Worm (Caenorhabditis elegans) whole organism, young adult: ENCODE data around the gene cyn-4.

ENCODE experiments used
- B0019.2 ChIP-seq: fragments of 200-800 bp; sonication (Bioruptor generic); conservative IDR thresholded peaks from 2 replicates; pipeline ENCODE4 v1.3.6; 2022; ENCODE audit warnings: missing genetic modification reagents, missing genetic modification characterization, missing compliant biosample characterization
- B0035.1 ChIP-seq: sonication (generic microtip); optimal IDR thresholded peaks from 2 replicates; lab custom pipeline; 2016; ENCODE audit warnings: missing genetic modification characterization, mild to moderate bottlenecking, missing compliant biosample characterization, missing genotype, missing genetic modification reagents
- B0261.1 ChIP-seq: sonication (generic microtip); optimal IDR thresholded peaks from 2 replicates; lab custom pipeline; 2016; ENCODE audit warnings: mild to moderate bottlenecking, missing genetic modification characterization, moderate library complexity, missing compliant biosample characterization
- D2030.7 ChIP-seq: fragments of 200-800 bp; sonication (Bioruptor generic); IDR thresholded peaks from 2 replicates; pipeline ENCODE4 v1.3.6; 2022; ENCODE audit warnings: missing genetic modification reagents, missing genetic modification characterization, missing compliant biosample characterization
- F23B12.7 ChIP-seq: sonication (generic microtip); optimal IDR thresholded peaks from 2 replicates; lab custom pipeline; 2017; ENCODE audit warnings: missing genetic modification characterization, mild to moderate bottlenecking, missing compliant biosample characterization, antibody characterized with exemption, moderate library complexity; ENCODE audit not compliant: insufficient read depth
- F37B4.10 ChIP-seq: fragments of 200-800 bp; sonication (Bioruptor generic); IDR thresholded peaks from 2 replicates; pipeline ENCODE4 v1.3.6; 2022; ENCODE audit warnings: missing genetic modification characterization, missing compliant biosample characterization
- F49E8.2 ChIP-seq: sonication (generic microtip); optimal IDR thresholded peaks from 3 replicates; lab custom pipeline; 2017; ENCODE audit warnings: missing genetic modification characterization, mild to moderate bottlenecking, missing compliant biosample characterization, antibody characterized with exemption, moderate library complexity; ENCODE audit not compliant: insufficient read depth
- F52B5.7 ChIP-seq: sonication (generic microtip); optimal IDR thresholded peaks from 2 replicates; lab custom pipeline; 2016; ENCODE audit warnings: mild to moderate bottlenecking, missing genetic modification characterization, missing compliant biosample characterization
- K12H6.12 ChIP-seq: fragments of 200-800 bp; sonication (Bioruptor generic); optimal IDR thresholded peaks from 2 replicates; lab custom pipeline; 2018; ENCODE audit warnings: mild to moderate bottlenecking, missing genetic modification characterization, missing compliant biosample characterization
- T26A5.8 ChIP-seq: sonication (generic microtip); optimal IDR thresholded peaks from 2 replicates; lab custom pipeline; 2016; ENCODE audit warnings: missing genetic modification characterization, missing compliant biosample characterization
- Y53F4B.3 ChIP-seq: fragments of 200-800 bp; sonication (Bioruptor generic); IDR thresholded peaks from 2 replicates; pipeline ENCODE4 v1.3.6; 2022; ENCODE audit warnings: missing genetic modification reagents, missing genetic modification characterization, missing compliant biosample characterization
- Y53G8AR.9 ChIP-seq: fragments of 200-800 bp; sonication (Bioruptor generic); conservative IDR thresholded peaks from 2 replicates; pipeline ENCODE4 v1.3.6; 2022; ENCODE audit warnings: missing genetic modification reagents, missing genetic modification characterization, missing compliant biosample characterization
- Y67H2A.10 ChIP-seq: fragments of 200-800 bp; sonication (Bioruptor generic); conservative IDR thresholded peaks from 2 replicates; pipeline ENCODE4 v1.3.6; 2022; ENCODE audit warnings: missing genetic modification reagents, missing genetic modification characterization, missing compliant biosample characterization
- aptf-2 ChIP-seq: fragments of 200-800 bp; sonication (Bioruptor generic); conservative IDR thresholded peaks from 2 replicates; pipeline ENCODE4 v1.3.6; 2022; ENCODE audit warnings: missing genetic modification reagents, missing genetic modification characterization, missing compliant biosample characterization
- attf-3 ChIP-seq: fragments of 200-800 bp; sonication (Bioruptor generic); conservative IDR thresholded peaks from 2 replicates; pipeline ENCODE4 v1.3.6; 2022; ENCODE audit warnings: missing genetic modification reagents, missing genetic modification characterization, missing compliant biosample characterization
- attf-6 ChIP-seq: fragments of 200-800 bp; sonication (Bioruptor generic); IDR thresholded peaks from 2 replicates; pipeline ENCODE4 v1.3.6; 2022; ENCODE audit warnings: missing genetic modification reagents, missing genetic modification characterization, missing compliant biosample characterization
- bed-2 ChIP-seq: fragments of 200-800 bp; sonication (Bioruptor generic); IDR thresholded peaks from 2 replicates; pipeline ENCODE4 v1.3.6; 2022; ENCODE audit warnings: missing genetic modification reagents, missing genetic modification characterization, missing compliant biosample characterization
- cebp-1 ChIP-seq, 2 experiments: fragments of 200-800 bp in 1 of 2; sonication (Bioruptor generic) in 1 of 2; sonication (generic microtip) in 1 of 2; IDR thresholded peaks in 1 of 2; optimal IDR thresholded peaks in 1 of 2; 2 replicates each; pipeline versions ENCODE4 v1.3.6 to Lab custom; 2017 to 2022; ENCODE audit warnings: missing compliant biosample characterization in 2 of 2, missing genetic modification characterization in 2 of 2, mild to moderate bottlenecking in 1 of 2, missing genetic modification reagents in 1 of 2, moderate library complexity in 1 of 2
- cebp-2 ChIP-seq: fragments of 200-800 bp; sonication (Bioruptor generic); IDR thresholded peaks from 2 replicates; pipeline ENCODE4 v1.3.6; 2022; ENCODE audit warnings: missing genetic modification characterization, missing compliant biosample characterization
- ceh-27 ChIP-seq: fragments of 200-800 bp; sonication (Bioruptor generic); optimal IDR thresholded peaks from 2 replicates; lab custom pipeline; 2018; ENCODE audit warnings: mild to moderate bottlenecking, missing genetic modification characterization, moderate library complexity, missing compliant biosample characterization
- ceh-40 ChIP-seq: fragments of 200-800 bp; sonication (Bioruptor generic); IDR thresholded peaks from 2 replicates; pipeline ENCODE4 v1.3.6; 2022; ENCODE audit warnings: missing genetic modification characterization, missing compliant biosample characterization
- ceh-79 ChIP-seq: sonication (generic microtip); optimal IDR thresholded peaks from 2 replicates; lab custom pipeline; 2017; ENCODE audit warnings: mild to moderate bottlenecking, missing genetic modification characterization, missing compliant biosample characterization
- die-1 ChIP-seq: sonication (generic microtip); optimal IDR thresholded peaks from 2 replicates; lab custom pipeline; 2016; ENCODE audit warnings: missing genotype, mild to moderate bottlenecking, missing genetic modification characterization, missing compliant biosample characterization
- dpff-1 ChIP-seq: sonication (generic microtip); optimal IDR thresholded peaks from 2 replicates; lab custom pipeline; 2017; ENCODE audit warnings: mild to moderate bottlenecking, missing genetic modification characterization, missing compliant biosample characterization
- dpl-1 ChIP-seq: fragments of 150-350 bp; optimal IDR thresholded peaks from 2 replicates; lab custom pipeline; 2014; ENCODE audit warnings: missing biosample characterization, missing genetic modification reagents, missing genetic modification characterization
- gei-17 ChIP-seq: fragments of 200-800 bp; sonication (Bioruptor generic); optimal IDR thresholded peaks from 2 replicates; lab custom pipeline; 2018; ENCODE audit warnings: mild to moderate bottlenecking, missing genetic modification characterization, missing compliant biosample characterization
- hmg-1.2 ChIP-seq: fragments of 200-800 bp; sonication (Bioruptor generic); IDR thresholded peaks from 2 replicates; pipeline ENCODE4 v1.3.6; 2022; ENCODE audit warnings: missing genetic modification reagents, missing genetic modification characterization, missing compliant biosample characterization
- hrde-1 ChIP-seq: sonication (generic microtip); optimal IDR thresholded peaks from 2 replicates; lab custom pipeline; 2016; ENCODE audit warnings: missing genetic modification characterization, mild to moderate bottlenecking, missing compliant biosample characterization, moderate library complexity, missing genotype, missing genetic modification reagents, borderline replicate concordance
- lag-1 ChIP-seq: fragments of 200-800 bp; sonication (Bioruptor generic); IDR thresholded peaks from 2 replicates; pipeline ENCODE4 v1.3.6; 2022; ENCODE audit warnings: missing genetic modification reagents, missing genetic modification characterization, missing compliant biosample characterization
- let-526 ChIP-seq: fragments of 200-800 bp; sonication (Bioruptor generic); IDR thresholded peaks from 2 replicates; pipeline ENCODE4 v1.3.6; 2022; ENCODE audit warnings: missing genetic modification reagents, missing genetic modification characterization, missing compliant biosample characterization
- lin-35 ChIP-seq, 3 experiments: fragments of 150-350 bp in 2 of 3; sonication (generic microtip) in 1 of 3; optimal IDR thresholded peaks; 2 replicates each; lab custom pipeline; 2014 to 2018; ENCODE audit warnings: missing biosample characterization in 3 of 3, missing genetic modification characterization in 3 of 3, missing genetic modification reagents in 3 of 3
- lin-54 ChIP-seq: fragments of 200-800 bp; sonication (Bioruptor generic); optimal IDR thresholded peaks from 2 replicates; lab custom pipeline; 2018; ENCODE audit warnings: mild to moderate bottlenecking, missing genetic modification characterization, missing compliant biosample characterization
- nfyb-1 ChIP-seq: fragments of 200-800 bp; sonication (Bioruptor generic); IDR thresholded peaks from 2 replicates; pipeline ENCODE4 v1.3.6; 2022; ENCODE audit warnings: missing genetic modification reagents, missing genetic modification characterization, missing compliant biosample characterization
- nhr-27 ChIP-seq: fragments of 200-800 bp; sonication (Bioruptor generic); optimal IDR thresholded peaks from 2 replicates; lab custom pipeline; 2018; ENCODE audit warnings: mild to moderate bottlenecking, missing genetic modification characterization, moderate library complexity, missing compliant biosample characterization
- pbrm-1 ChIP-seq: fragments of 200-800 bp; sonication (Bioruptor generic); IDR thresholded peaks from 2 replicates; pipeline ENCODE4 v1.3.6; 2022; ENCODE audit warnings: missing genetic modification reagents, missing genetic modification characterization, missing compliant biosample characterization
- pha-4 ChIP-seq: fragments of 150-350 bp; sonication (generic microtip); optimal IDR thresholded peaks from 2 replicates; lab custom pipeline; 2014; ENCODE audit warnings: missing biosample characterization, missing genetic modification reagents, missing genetic modification characterization
- repo-1 ChIP-seq: sonication (generic microtip); optimal IDR thresholded peaks from 2 replicates; lab custom pipeline; 2017; ENCODE audit warnings: mild to moderate bottlenecking, missing genetic modification characterization, missing compliant biosample characterization
- snpc-3.4 ChIP-seq: sonication (generic microtip); optimal IDR thresholded peaks from 2 replicates; lab custom pipeline; 2017; ENCODE audit warnings: missing genetic modification characterization, mild to moderate bottlenecking, missing compliant biosample characterization, antibody characterized with exemption, moderate library complexity, missing genotype, missing genetic modification reagents
- somi-1 ChIP-seq: fragments of 200-800 bp; sonication (Bioruptor generic); optimal IDR thresholded peaks from 2 replicates; lab custom pipeline; 2018; ENCODE audit warnings: mild to moderate bottlenecking, missing genetic modification characterization, missing compliant biosample characterization
- sptf-2 ChIP-seq: fragments of 200-800 bp; sonication (Bioruptor generic); optimal IDR thresholded peaks from 2 replicates; lab custom pipeline; 2018; ENCODE audit warnings: mild to moderate bottlenecking, missing genetic modification characterization, missing compliant biosample characterization
- tbx-9 ChIP-seq: sonication (generic microtip); optimal IDR thresholded peaks from 2 replicates; lab custom pipeline; 2016; ENCODE audit warnings: borderline replicate concordance, missing genetic modification characterization, inconsistent platforms, missing compliant biosample characterization
- unc-130 ChIP-seq: sonication (generic microtip); optimal IDR thresholded peaks from 2 replicates; lab custom pipeline; 2016; ENCODE audit warnings: missing genetic modification reagents, missing genetic modification characterization, missing compliant biosample characterization
- zim-3 ChIP-seq: sonication (generic microtip); optimal IDR thresholded peaks from 2 replicates; lab custom pipeline; 2017; ENCODE audit warnings: mild to moderate bottlenecking, missing genetic modification characterization, moderate library complexity, missing compliant biosample characterization
- ztf-22 ChIP-seq: fragments of 200-800 bp; sonication (Bioruptor generic); optimal IDR thresholded peaks from 2 replicates; lab custom pipeline; 2018; ENCODE audit warnings: mild to moderate bottlenecking, missing genetic modification characterization, moderate library complexity, missing compliant biosample characterization
- ztf-28 ChIP-seq: fragments of 200-800 bp; sonication (Bioruptor generic); IDR thresholded peaks from 2 replicates; pipeline ENCODE4 v1.3.6; 2022; ENCODE audit warnings: missing genetic modification reagents, missing genetic modification characterization, missing compliant biosample characterization
- ztf-6 ChIP-seq: fragments of 200-800 bp; sonication (Bioruptor generic); IDR thresholded peaks from 2 replicates; pipeline ENCODE4 v1.3.6; 2022; ENCODE audit warnings: missing genetic modification reagents, missing genetic modification characterization, missing compliant biosample characterization

Gene cyn-4

ce11 chrII:10868670-10869246, 3.7 kb downstream of the cyn-4 start, which contains the start of the genes gmps-1 and cap-2:
Gene gmps-1 (minus strand): TSS chrII:10868720.
Gene cap-2 (plus strand): TSS chrII:10869196.
- TF ChIP-seq T26A5.8 (tag; lab: Kevin White, UChicago), result no peak
- peak; percentile 98 for TF ChIP-seq nfyb-1 (GFP tag; lab: Robert Waterston, UW)
- TF ChIP-seq somi-1 (GFP tag; lab: Kevin White, UChicago), result peak; percentile 42
- no peak for TF ChIP-seq F37B4.10
- peak; percentile 88 for TF ChIP-seq hmg-1.2 (GFP tag; lab: Robert Waterston, UW)
- peak; percentile 98 for TF ChIP-seq Y53G8AR.9 (GFP tag; lab: Robert Waterston, UW)
- peak; percentile 91 for TF ChIP-seq ceh-27 (GFP tag; lab: Kevin White, UChicago)
- no peak for TF ChIP-seq bed-2 (GFP tag; lab: Robert Waterston, UW)
- TF ChIP-seq Y67H2A.10 (GFP tag; lab: Robert Waterston, UW), result peak; percentile 64; the same call in 1 of the 2 replicates
- TF ChIP-seq lag-1 (GFP tag; lab: Robert Waterston, UW), result peak; percentile 88; the same call in 1 of the 2 replicates
- peak; percentile 54 for TF ChIP-seq B0035.1 (tag; lab: Kevin White, UChicago)
- peak; percentile 26 for TF ChIP-seq B0261.1 (tag; lab: Kevin White, UChicago)
- peak; percentile 15 to 96 (median 75) for TF ChIP-seq lin-35 (GFP tag; optimal IDR thresholded peaks at IDR 0.05; lab: Kevin White, UChicago)
- TF ChIP-seq aptf-2 (GFP tag; lab: Robert Waterston, UW), result no peak; the same call in 1 of the 2 replicates
- peak; percentile 78 for TF ChIP-seq attf-3 (GFP tag; lab: Robert Waterston, UW)
- TF ChIP-seq F23B12.7 (tag; lab: Kevin White, UChicago), result peak; percentile 67
- TF ChIP-seq cebp-2 (GFP tag; lab: Robert Waterston, UW), result peak; percentile 81; the same call in 1 of the 2 replicates
- peak; percentile 58 for TF ChIP-seq hrde-1 (tag; lab: Kevin White, UChicago)
- TF ChIP-seq F52B5.7 (tag; lab: Kevin White, UChicago), result peak; percentile 43
- no peak for TF ChIP-seq ceh-79 (tag; lab: Kevin White, UChicago)
- TF ChIP-seq K12H6.12, result peak; percentile 89
- TF ChIP-seq dpff-1 (tag; lab: Kevin White, UChicago), result no peak
- TF ChIP-seq sptf-2 (GFP tag; lab: Kevin White, UChicago), result no peak
- TF ChIP-seq tbx-9 (tag; lab: Kevin White, UChicago), result no peak
- TF ChIP-seq unc-130 (GFP tag; lab: Kevin White, UChicago), result peak; percentile 52
- peak; percentile 65 for TF ChIP-seq B0019.2
- TF ChIP-seq let-526 (GFP tag; lab: Robert Waterston, UW), result peak; percentile 92
- TF ChIP-seq repo-1 (tag; lab: Kevin White, UChicago), result peak; percentile 95
- TF ChIP-seq die-1 (tag; lab: Kevin White, UChicago), result no peak
- peak; percentile 56 for TF ChIP-seq dpl-1 (GFP tag; lab: Kevin White, UChicago)
- TF ChIP-seq pbrm-1 (GFP tag; lab: Robert Waterston, UW), result peak; percentile 97
- peak; percentile 55; the same call in 1 of the 2 replicates for TF ChIP-seq ztf-6 (GFP tag; lab: Robert Waterston, UW)
- peak; percentile 95 for TF ChIP-seq cebp-1 (GFP tag; IDR thresholded peaks at IDR 0.05; lab: Robert Waterston, UW)
- TF ChIP-seq cebp-1 (tag; optimal IDR thresholded peaks at IDR 0.05; lab: Kevin White, UChicago), result peak; percentile 98
- TF ChIP-seq pha-4 (tag; lab: Kevin White, UChicago), result peak; percentile 71
- peak; percentile 80 for TF ChIP-seq snpc-3.4 (tag; lab: Kevin White, UChicago)
- peak; percentile 87 for TF ChIP-seq gei-17 (GFP tag; lab: Kevin White, UChicago)
- no peak for TF ChIP-seq nhr-27 (tag; lab: Kevin White, UChicago)
- TF ChIP-seq D2030.7 (GFP tag; lab: Robert Waterston, UW), result peak; percentile 91
- 0 out of 2 replicates have a peak, but pooled peaks have one; percentile 14 for TF ChIP-seq Y53F4B.3 (GFP tag; lab: Robert Waterston, UW)
- no peak for TF ChIP-seq ceh-40 (GFP tag; lab: Robert Waterston, UW)
- TF ChIP-seq ztf-22 (GFP tag; lab: Kevin White, UChicago), result no peak
- 0 out of 2 replicates have a peak, but pooled peaks have one; percentile 30 for TF ChIP-seq attf-6 (GFP tag; lab: Robert Waterston, UW)
- TF ChIP-seq F49E8.2, result peak; percentile 85
- peak; percentile 92 for TF ChIP-seq lin-54
- TF ChIP-seq zim-3 (tag; lab: Kevin White, UChicago), result no peak
- TF ChIP-seq ztf-28 (GFP tag; lab: Robert Waterston, UW), result peak; percentile 82; the same call in 1 of the 2 replicates
